Worm (Caenorhabditis elegans) whole organism, L1 larva: Measurements from ENCODE around the gene fbxa-114.

Source experiments
- aha-1 ChIP-seq: fragments of 150-350 bp; optimal IDR thresholded peaks from 2 replicates; lab custom pipeline; 2014; ENCODE audit warnings: missing biosample characterization, missing genetic modification characterization
- aly-2 ChIP-seq: fragments of 150-350 bp; optimal IDR thresholded peaks from 2 replicates; lab custom pipeline; 2014; ENCODE audit warnings: missing biosample characterization, missing genetic modification characterization
- ceh-8 ChIP-seq: fragments of 200-800 bp; sonication (Bioruptor generic); optimal IDR thresholded peaks from 2 replicates; lab custom pipeline; 2018; ENCODE audit warnings: mild to moderate bottlenecking, missing genetic modification characterization, moderate library complexity, missing compliant biosample characterization
- elt-3 ChIP-seq, 6 experiments: fragments of 150-350 bp in 1 of 6; sonication (generic microtip); optimal IDR thresholded peaks; 2 replicates each; lab custom pipeline; 2017 to 2018; ENCODE audit warnings: missing biosample characterization in 6 of 6, missing genetic modification characterization in 6 of 6, inconsistent platforms in 1 of 6
- fkh-10 ChIP-seq: sonication (generic microtip); optimal IDR thresholded peaks from 2 replicates; lab custom pipeline; 2017; ENCODE audit warnings: missing biosample characterization, missing genetic modification reagents, missing genetic modification characterization
- fos-1 ChIP-seq: fragments of 150-350 bp; optimal IDR thresholded peaks from 2 replicates; lab custom pipeline; 2014; ENCODE audit warnings: missing biosample characterization, missing genetic modification characterization
- lin-15B ChIP-seq: fragments of 150-350 bp; sonication (generic microtip); optimal IDR thresholded peaks from 3 replicates; lab custom pipeline; 2014; ENCODE audit warnings: missing biosample characterization, missing genetic modification characterization
- lir-3 ChIP-seq: sonication (generic microtip); optimal IDR thresholded peaks from 2 replicates; lab custom pipeline; 2016; ENCODE audit warnings: mild to moderate bottlenecking, missing genetic modification characterization, moderate library complexity, missing compliant biosample characterization; ENCODE audit not compliant: poor library complexity
- rnt-1 ChIP-seq: sonication (generic microtip); optimal IDR thresholded peaks from 2 replicates; lab custom pipeline; 2016; ENCODE audit warnings: mild to moderate bottlenecking, missing genetic modification characterization, moderate library complexity, missing compliant biosample characterization
- snu-23 ChIP-seq: sonication (generic microtip); optimal IDR thresholded peaks from 2 replicates; lab custom pipeline; 2016; ENCODE audit warnings: missing genetic modification characterization, missing compliant biosample characterization
- tbx-2 ChIP-seq: sonication (generic microtip); optimal IDR thresholded peaks from 2 replicates; lab custom pipeline; 2016; ENCODE audit warnings: missing genetic modification characterization, missing compliant biosample characterization
- unc-62 ChIP-seq: fragments of 150-350 bp; optimal IDR thresholded peaks from 2 replicates; lab custom pipeline; 2014; ENCODE audit warnings: missing biosample characterization, missing genetic modification reagents, missing genetic modification characterization
- ztf-11 ChIP-seq, 2 experiments: sonication (generic microtip); optimal IDR thresholded peaks; 2 replicates each; lab custom pipeline; 2016 to 2017; ENCODE audit warnings: missing genetic modification characterization in 2 of 2, missing biosample characterization in 1 of 2, missing compliant biosample characterization in 1 of 2

ce11 chrV:20234439-20234838 lies 33.0 kb downstream of the fbxa-114 start:
- TF ChIP-seq ztf-11 (tag; optimal IDR thresholded peaks at IDR 0.05; lab: Kevin White, UChicago) (no peak), aly-2 (tag; lab: Kevin White, UChicago) (no peak), ceh-8 (GFP tag; lab: Kevin White, UChicago) (no peak), aha-1 (tag; lab: Kevin White, UChicago) (no peak), fkh-10 (GFP tag; lab: Kevin White, UChicago) (no peak), unc-62 (GFP tag; lab: Kevin White, UChicago) (no peak), snu-23 (GFP tag; lab: Kevin White, UChicago) (no peak), tbx-2 (tag; lab: Kevin White, UChicago) (no peak), lin-15B (tag; lab: Kevin White, UChicago) (no peak), lir-3 (no peak), elt-3 (tag; optimal IDR thresholded peaks at IDR 0.05; lab: Kevin White, UChicago) (no peak), rnt-1 (tag; lab: Kevin White, UChicago) (no peak), fos-1 (tag; lab: Kevin White, UChicago) (no peak)
